Fruit fly (Drosophila melanogaster): ENCODE measurements around the gene ATPsynE.

Gene ATPsynE

dm6 chr3R:14370199-14370933, 43.6 kb downstream of the ATPsynE start (continued):
- TF ChIP-seq pros (GFP tag; optimal IDR thresholded peaks at IDR 0.05) (peak; percentile 15), Lim3 (GFP tag; IDR thresholded peaks at IDR 0.05) (0 out of 2 replicates have a peak, but pooled peaks have one; percentile 16), Bteb2 (GFP tag; optimal IDR thresholded peaks at IDR 0.05) (peak; percentile 76), CG6791 (GFP tag; IDR thresholded peaks at IDR 0.05; ENCODE audit: partially characterized antibody) (no peak), pum (GFP tag; optimal IDR thresholded peaks at IDR 0.05) (peak; percentile 70), lmd (GFP tag; IDR thresholded peaks at IDR 0.05) (peak; percentile 88), CG30431 (GFP tag; optimal IDR thresholded peaks at IDR 0.05) (peak; percentile 53), kah (GFP tag; optimal IDR thresholded peaks at IDR 0.05) (no peak), sim (GFP tag; IDR thresholded peaks at IDR 0.05) (peak; percentile 61; the same call in 1 of the 2 replicates)

DNA sequence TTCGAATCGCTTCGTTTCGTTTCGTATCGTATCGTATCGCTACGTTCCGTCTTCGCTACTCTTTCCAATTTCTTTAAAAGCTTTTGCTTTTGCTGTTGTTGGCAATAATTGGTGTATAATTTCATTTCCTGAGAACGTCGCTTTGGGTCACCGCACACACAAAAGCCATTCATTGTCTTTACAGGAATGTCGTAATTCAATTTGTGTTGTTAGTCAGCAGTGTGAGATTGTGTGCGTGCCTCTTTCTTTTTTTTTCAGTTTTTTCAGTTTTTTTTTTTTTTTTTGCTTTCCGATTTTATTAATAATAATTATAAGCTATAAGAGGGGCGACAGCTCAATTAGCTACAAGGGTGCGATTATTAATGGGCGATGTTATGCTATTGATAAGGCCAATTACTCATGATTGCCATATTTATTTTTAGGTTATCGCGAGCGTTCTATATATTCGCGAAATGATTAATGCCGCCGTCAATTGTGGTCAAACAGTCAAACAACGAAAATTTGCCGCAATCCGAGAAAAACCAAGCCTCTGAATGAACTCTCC, 44.5 kb downstream of the ATPsynE start:
- 0 out of 3 replicates have a peak, but pooled peaks have one; percentile 6 for TF ChIP-seq CG2199 (GFP tag; IDR thresholded peaks at IDR 0.05)
- peak; percentile 38 for TF ChIP-seq lab (GFP tag; optimal IDR thresholded peaks at IDR 0.05)
- TF ChIP-seq Dip3 (GFP tag; optimal IDR thresholded peaks at IDR 0.05) = no peak
- TF ChIP-seq Hmr (GFP tag; optimal IDR thresholded peaks at IDR 0.05) = no peak
- TF ChIP-seq exex (tag; optimal IDR thresholded peaks at IDR 0.05) = peak; percentile 50
- 0 out of 4 replicates have a peak, but pooled peaks have one; percentile 32 for TF ChIP-seq chinmo (GFP tag; IDR thresholded peaks at IDR 0.05; ENCODE audit: partially characterized antibody)
- peak in 1 of 2 experiments; percentile 12 for TF ChIP-seq Pdp1 (GFP tag; optimal IDR thresholded peaks at IDR 0.05)
- peak; percentile 19 for TF ChIP-seq Med (GFP tag)

DNA sequence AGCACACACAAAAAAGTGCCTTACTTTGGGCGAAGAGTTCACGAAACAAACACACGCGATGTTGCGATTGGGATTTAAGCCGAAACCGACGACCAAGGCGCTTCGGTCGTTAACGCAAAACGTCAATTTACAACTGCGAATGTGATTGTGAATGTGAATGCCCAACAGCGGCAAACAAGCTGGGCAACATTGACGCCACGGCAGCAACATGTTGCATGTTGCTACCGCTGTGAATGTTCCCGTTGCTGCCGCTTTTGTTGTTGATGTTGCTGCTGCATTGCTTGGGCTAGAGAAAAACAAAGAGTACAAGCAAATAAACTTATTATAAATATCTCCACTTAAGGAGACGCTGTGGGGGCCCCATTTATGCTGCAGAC, 46.1 kb downstream of the ATPsynE start, which contains the start of gene NK7.1:
Gene NK7.1, minus strand, starts transcription at position 137 of the 377 bp plus-strand sequence.
- TF ChIP-seq corto (GFP tag; optimal IDR thresholded peaks at IDR 0.05) (no peak), CG33213 (GFP tag; optimal IDR thresholded peaks at IDR 0.05) (no peak), zfh2 (GFP tag; optimal IDR thresholded peaks at IDR 0.05) (no peak), zfh1 (GFP tag; IDR thresholded peaks at IDR 0.05) (0 out of 3 replicates have a peak, but pooled peaks have one; percentile 6), CG12299 (tag; optimal IDR thresholded peaks at IDR 0.05) (no peak), CG18011 (GFP tag; optimal IDR thresholded peaks at IDR 0.05) (no peak), ATbp (GFP tag; optimal IDR thresholded peaks at IDR 0.05) (no peak), Awh (GFP tag; IDR thresholded peaks at IDR 0.05) (no peak), unpg (GFP tag; optimal IDR thresholded peaks at IDR 0.05) (no peak), Bdp1 (GFP tag; optimal IDR thresholded peaks at IDR 0.05) (no peak), CG4730 (GFP tag; IDR thresholded peaks at IDR 0.05) (no peak), CG7372 (GFP tag; IDR thresholded peaks at IDR 0.05) (no peak), inv (GFP tag; IDR thresholded peaks at IDR 0.05; ENCODE audit: partially characterized antibody) (no peak), E2f1 (GFP tag; IDR thresholded peaks at IDR 0.05) (no peak), abd-A (tag; optimal IDR thresholded peaks at IDR 0.05) (no peak), zen (tag; optimal IDR thresholded peaks at IDR 0.05) (no peak), fd102C (GFP tag; optimal IDR thresholded peaks at IDR 0.05) (no peak), CG12659 (GFP tag; optimal IDR thresholded peaks at IDR 0.05) (no peak), Xrp1 (GFP tag; IDR thresholded peaks at IDR 0.05) (no peak), CG3065 (GFP tag; optimal IDR thresholded peaks at IDR 0.05) (no peak), CG6791 (GFP tag; IDR thresholded peaks at IDR 0.05; ENCODE audit: partially characterized antibody) (no peak), CG2875 (GFP tag; optimal IDR thresholded peaks at IDR 0.05) (no peak), NC2β (GFP tag; optimal IDR thresholded peaks at IDR 0.05) (no peak), cato (GFP tag; optimal IDR thresholded peaks at IDR 0.05; ENCODE audit: borderline replicate concordance) (no peak), nom (GFP tag; optimal IDR thresholded peaks at IDR 0.05) (no peak), chinmo (GFP tag; IDR thresholded peaks at IDR 0.05; ENCODE audit: partially characterized antibody) (0 out of 4 replicates have a peak, but pooled peaks have one; percentile 31), Antp (GFP tag; optimal IDR thresholded peaks at IDR 0.05) (no peak), CG2889 (GFP tag; IDR thresholded peaks at IDR 0.05) (no peak), bsh (GFP tag; optimal IDR thresholded peaks at IDR 0.05) (no peak), CG2199 (GFP tag; IDR thresholded peaks at IDR 0.05) (peak; percentile 96), CG11504 (tag; optimal IDR thresholded peaks at IDR 0.05) (peak; percentile 99)
